Fruit fly (Drosophila melanogaster): Measurements from ENCODE around the gene CG9609.

Gene CG9609

DNA sequence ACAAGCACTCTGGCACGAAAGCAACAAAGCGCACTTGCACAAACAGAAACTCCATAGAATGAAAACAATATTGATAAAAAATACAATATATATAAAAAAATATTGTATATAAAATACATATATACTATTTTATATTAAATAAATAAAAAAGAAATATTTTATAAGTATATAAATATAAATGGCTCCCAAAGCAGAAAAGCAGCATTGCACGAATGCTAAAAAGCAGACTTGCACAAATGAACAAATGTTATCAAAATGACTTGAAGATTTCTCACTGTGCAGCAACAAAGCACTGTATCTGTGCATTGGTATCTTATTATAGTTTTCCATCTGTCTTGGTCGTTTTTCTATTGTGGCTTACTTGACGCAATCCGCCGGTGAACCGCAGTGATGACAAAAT is 18.0 kb downstream of the CG9609 start:
- TF ChIP-seq CG11456 (GFP tag; IDR thresholded peaks at IDR 0.05) (no peak), ewg (GFP tag; optimal IDR thresholded peaks at IDR 0.05) (no peak), CG4282 (GFP tag; optimal IDR thresholded peaks at IDR 0.05) (no peak), jumu (GFP tag; optimal IDR thresholded peaks at IDR 0.05) (no peak), CTCF (GFP tag; optimal IDR thresholded peaks at IDR 0.05) (no peak), CG9876 (GFP tag; optimal IDR thresholded peaks at IDR 0.05) (no peak), CG4730 (GFP tag; IDR thresholded peaks at IDR 0.05) (no peak), HHEX (GFP tag; optimal IDR thresholded peaks at IDR 0.05) (peak; percentile 15), CG13123 (GFP tag; optimal IDR thresholded peaks at IDR 0.05) (no peak), Abd-B (GFP tag; optimal IDR thresholded peaks at IDR 0.05) (no peak), sd (tag; optimal IDR thresholded peaks at IDR 0.05) (no peak), Ravus (GFP tag; IDR thresholded peaks at IDR 0.05) (no peak), gro (GFP tag; optimal IDR thresholded peaks at IDR 0.05) (no peak), lola (GFP tag; optimal IDR thresholded peaks at IDR 0.05) (no peak), Sry-β (GFP tag; optimal IDR thresholded peaks at IDR 0.05) (no peak), Gug (GFP tag; IDR thresholded peaks at IDR 0.05) (no peak), zen2 (GFP tag; IDR thresholded peaks at IDR 0.05; ENCODE audit: partially characterized antibody) (no peak), row (GFP tag; IDR thresholded peaks at IDR 0.05) (peak; percentile 14; the same call in 1 of the 3 replicates), CG3995 (GFP tag; optimal IDR thresholded peaks at IDR 0.05) (no peak), eve (GFP tag; optimal IDR thresholded peaks at IDR 0.05) (no peak), Fer2 (tag; optimal IDR thresholded peaks at IDR 0.05) (no peak), klu (GFP tag; IDR thresholded peaks at IDR 0.05) (no peak), Ets97D (GFP tag; optimal IDR thresholded peaks at IDR 0.05) (no peak), peb (GFP tag; IDR thresholded peaks at IDR 0.05) (no peak), E2f2 (GFP tag; IDR thresholded peaks at IDR 0.05) (no peak), NfI (GFP tag; optimal IDR thresholded peaks at IDR 0.05) (no peak), CG43689 (GFP tag; IDR thresholded peaks at IDR 0.05) (no peak), Doc2 (GFP tag; IDR thresholded peaks at IDR 0.05) (no peak), luna (GFP tag; optimal IDR thresholded peaks at IDR 0.05) (no peak), otp (GFP tag; IDR thresholded peaks at IDR 0.05) (no peak), br (optimal IDR thresholded peaks at IDR 0.05) (no peak), stwl (tag; optimal IDR thresholded peaks at IDR 0.05) (no peak), bab2 (GFP tag; optimal IDR thresholded peaks at IDR 0.05) (no peak), MBD-R2 (GFP tag; IDR thresholded peaks at IDR 0.05) (no peak), CG10543 (GFP tag; optimal IDR thresholded peaks at IDR 0.05) (no peak), gcm (GFP tag; optimal IDR thresholded peaks at IDR 0.05) (no peak), CG13296 (GFP tag; optimal IDR thresholded peaks at IDR 0.05) (peak; percentile 18), Sry-δ (GFP tag; optimal IDR thresholded peaks at IDR 0.05) (no peak), CG13775 (GFP tag; optimal IDR thresholded peaks at IDR 0.05) (no peak), CG11093 (GFP tag; IDR thresholded peaks at IDR 0.05) (no peak), CG30020 (tag; optimal IDR thresholded peaks at IDR 0.05) (no peak), Hey (tag; optimal IDR thresholded peaks at IDR 0.05) (no peak), gcm2 (GFP tag; optimal IDR thresholded peaks at IDR 0.05) (no peak), CG17829 (tag; optimal IDR thresholded peaks at IDR 0.05) (peak; percentile 37), CG15269 (tag; optimal IDR thresholded peaks at IDR 0.05) (peak; percentile 27), ap (GFP tag; IDR thresholded peaks at IDR 0.05) (no peak), CG18011 (GFP tag; optimal IDR thresholded peaks at IDR 0.05) (no peak), jing (GFP tag; optimal IDR thresholded peaks at IDR 0.05) (no peak), dati (GFP tag; IDR thresholded peaks at IDR 0.05) (no peak), CG1603 (tag; optimal IDR thresholded peaks at IDR 0.05) (no peak), CG9609 (GFP tag; optimal IDR thresholded peaks at IDR 0.05) (no peak), Xrp1 (GFP tag; IDR thresholded peaks at IDR 0.05) (no peak), bigmax (GFP tag; optimal IDR thresholded peaks at IDR 0.05) (no peak), tgo (GFP tag; IDR thresholded peaks at IDR 0.05) (no peak)
